Worm (Caenorhabditis elegans): ENCODE data around the gene Y57G11C.1147.

Y57G11C.1147 gene

ce11 chrIV:14828218-14828617, 30.9 kb upstream of the Y57G11C.1147 start:
- no peak for TF ChIP-seq nfya-2 (GFP tag; IDR thresholded peaks at IDR 0.05)
- no peak for TF ChIP-seq fkh-3 (tag; optimal IDR thresholded peaks at IDR 0.05)
- TF ChIP-seq madf-8 (GFP tag; conservative IDR thresholded peaks at IDR 0.05) = no peak
- TF ChIP-seq F23B12.7 (tag; optimal IDR thresholded peaks at IDR 0.05; ENCODE audit: insufficient read depth) = no peak
- 0 out of 2 replicates have a peak, but pooled peaks have one; percentile 44 for TF ChIP-seq attf-6 (GFP tag; IDR thresholded peaks at IDR 0.05)
- TF ChIP-seq ets-4 (GFP tag; optimal IDR thresholded peaks at IDR 0.05) = no peak
- TF ChIP-seq hmg-1.2 (GFP tag; IDR thresholded peaks at IDR 0.05) = no peak
- no peak for TF ChIP-seq F52B5.7 (tag; optimal IDR thresholded peaks at IDR 0.05)
- TF ChIP-seq lsl-1 (GFP tag; optimal IDR thresholded peaks at IDR 0.05) = peak; percentile 60
- no peak for TF ChIP-seq snpc-4 (GFP tag; optimal IDR thresholded peaks at IDR 0.05)
- peak in 1 of 4 experiments; percentile 61 for TF ChIP-seq snpc-4 (tag; optimal IDR thresholded peaks at IDR 0.05)
- TF ChIP-seq rec-8 (tag; optimal IDR thresholded peaks at IDR 0.05) = no peak
- TF ChIP-seq nhr-80 (tag; optimal IDR thresholded peaks at IDR 0.05) = no peak
- no peak for TF ChIP-seq him-1 (tag; optimal IDR thresholded peaks at IDR 0.05)
- TF ChIP-seq let-526 (GFP tag; IDR thresholded peaks at IDR 0.05) = no peak
- TF ChIP-seq F33H1.4 (GFP tag; IDR thresholded peaks at IDR 0.05) = peak; percentile 37

DNA sequence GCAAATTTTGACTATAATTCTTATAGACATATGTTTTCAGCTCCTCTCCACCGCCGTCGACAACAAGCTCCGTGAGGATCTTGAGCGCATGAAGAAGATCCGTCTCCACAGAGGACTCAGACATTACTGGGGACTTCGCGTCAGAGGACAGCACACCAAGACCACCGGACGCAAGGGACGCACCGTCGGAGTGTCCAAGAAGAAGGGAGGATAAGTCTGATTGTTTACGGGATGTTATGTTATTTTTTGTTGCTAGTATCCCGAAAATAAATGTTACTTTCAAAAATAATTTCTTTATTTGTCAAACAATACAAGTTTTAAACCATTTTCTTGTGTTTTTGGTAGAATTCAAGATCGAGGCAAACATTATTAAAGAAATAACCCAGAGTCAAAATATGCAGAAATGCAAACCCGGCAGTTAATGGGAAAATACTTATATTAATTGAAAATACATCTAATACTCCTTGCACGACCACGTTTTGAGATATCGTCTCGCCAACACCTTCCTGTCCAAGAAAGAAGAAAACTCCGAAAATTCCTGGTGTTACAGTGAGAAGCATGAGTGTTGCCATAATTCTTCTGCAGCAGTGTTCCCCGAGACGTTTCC, 28.9 kb upstream of the Y57G11C.1147 start:
- TF ChIP-seq F33H1.4 (GFP tag; IDR thresholded peaks at IDR 0.05) (no peak), B0336.3 (GFP tag; IDR thresholded peaks at IDR 0.05) (peak; percentile 60; the same call in 1 of the 2 replicates), attf-6 (GFP tag; IDR thresholded peaks at IDR 0.05) (peak; percentile 96), tbp1 (GFP tag; optimal IDR thresholded peaks at IDR 0.05) (peak; percentile 38), cebp-2 (GFP tag; IDR thresholded peaks at IDR 0.05) (no peak), snpc-4 (GFP tag; optimal IDR thresholded peaks at IDR 0.05) (peak; percentile 65), snpc-4 (tag; optimal IDR thresholded peaks at IDR 0.05) (peak in 2 of 4 experiments; percentile 62 to 88)

- TF ChIP-seq C17E4.6 (GFP tag; IDR thresholded peaks at IDR 0.05) (no peak), F49E8.2 (tag; optimal IDR thresholded peaks at IDR 0.05; ENCODE audit: insufficient read depth) (no peak), ceh-79 (tag; optimal IDR thresholded peaks at IDR 0.05) (no peak), F22D6.2 (tag; optimal IDR thresholded peaks at IDR 0.05) (no peak), efl-1 (GFP tag; optimal IDR thresholded peaks at IDR 0.05) (no peak), die-1 (tag; optimal IDR thresholded peaks at IDR 0.05) (no peak), snpc-3.4 (tag; optimal IDR thresholded peaks at IDR 0.05) (no peak), madf-8 (GFP tag; conservative IDR thresholded peaks at IDR 0.05) (no peak), ceh-27 (GFP tag; optimal IDR thresholded peaks at IDR 0.05) (no peak)
Observed at ce11 chrIV:14825379-14825778, 28.1 kb upstream of the Y57G11C.1147 start, which contains the start of gene rps-18. rps-18 (plus strand) TSS chrIV:14825679.

DNA sequence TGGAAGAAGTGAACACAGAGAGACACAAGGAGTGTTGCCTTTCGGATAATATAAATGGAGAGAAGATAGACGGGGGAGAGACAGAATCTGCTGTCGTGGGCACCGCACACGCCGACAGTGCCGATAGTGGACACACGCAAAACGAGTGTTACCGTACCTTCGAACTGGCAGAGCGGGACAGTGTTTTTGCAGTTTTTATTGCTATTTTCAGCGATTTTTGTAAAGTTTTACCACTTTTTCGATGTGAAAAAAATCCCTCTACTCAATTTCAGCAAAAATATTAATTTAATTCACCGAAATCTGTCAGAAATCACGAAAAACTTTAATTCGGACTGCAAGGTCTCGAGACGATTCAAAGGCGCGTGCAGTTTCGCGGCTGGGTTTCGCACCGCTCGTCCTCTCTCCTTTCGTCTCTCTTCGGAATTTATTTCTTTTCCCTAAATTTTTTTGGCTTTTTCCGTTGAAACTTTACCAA, 27.6 kb upstream of the Y57G11C.1147 start, which contains the start of gene sec-61.A:
TSS of gene sec-61.A (minus strand) at position 387 of the 475 bp plus-strand sequence.
- TF ChIP-seq dpl-1 (GFP tag; optimal IDR thresholded peaks at IDR 0.05) (peak; percentile 24), hrde-1 (tag; optimal IDR thresholded peaks at IDR 0.05; ENCODE audit: borderline replicate concordance) (no peak), him-1 (tag; optimal IDR thresholded peaks at IDR 0.05) (peak; percentile 0), mcd-1 (GFP tag; IDR thresholded peaks at IDR 0.05) (peak; percentile 72), pbrm-1 (GFP tag; IDR thresholded peaks at IDR 0.05) (peak; percentile 65), attf-5 (GFP tag; optimal IDR thresholded peaks at IDR 0.05) (peak; percentile 74), rcor-1 (GFP tag; IDR thresholded peaks at IDR 0.05) (peak; percentile 13; the same call in 1 of the 2 replicates), cebp-2 (GFP tag; IDR thresholded peaks at IDR 0.05) (no peak), F39B2.1 (GFP tag; IDR thresholded peaks at IDR 0.05) (no peak), snpc-1.1 (tag; optimal IDR thresholded peaks at IDR 0.05; ENCODE audit: insufficient read depth) (no peak), ztf-18 (tag; optimal IDR thresholded peaks at IDR 0.05) (peak; percentile 83), Y53F4B.3 (GFP tag; IDR thresholded peaks at IDR 0.05) (no peak), ccch-3 (GFP tag; optimal IDR thresholded peaks at IDR 0.05) (no peak), T07F8.4 (tag; optimal IDR thresholded peaks at IDR 0.05) (no peak), ets-4 (GFP tag; optimal IDR thresholded peaks at IDR 0.05) (peak; percentile 54), attf-3 (GFP tag; conservative IDR thresholded peaks at IDR 0.05) (0 out of 2 replicates have a peak, but pooled peaks have one; percentile 10), ceh-91 (GFP tag; IDR thresholded peaks at IDR 0.05) (peak; percentile 60), snpc-1.3 (tag; optimal IDR thresholded peaks at IDR 0.05; ENCODE audit: insufficient read depth) (peak; percentile 84), nhr-80 (tag; optimal IDR thresholded peaks at IDR 0.05) (peak; percentile 89)

Data from whole organism, young adult.